Worm (Caenorhabditis elegans) whole organism, L1 larva: ENCODE results near the gene lgc-54.

Experiments
- lsy-2 ChIP-seq, 2 experiments: fragments of 150-350 bp; optimal IDR thresholded peaks; 2 replicates each; lab custom pipeline; 2014; ENCODE audit warnings: missing biosample characterization in 2 of 2, missing genetic modification characterization in 2 of 2
- nhr-77 ChIP-seq: fragments of 150-350 bp; optimal IDR thresholded peaks from 2 replicates; lab custom pipeline; 2014; ENCODE audit warnings: missing biosample characterization, missing genetic modification characterization

DNA sequence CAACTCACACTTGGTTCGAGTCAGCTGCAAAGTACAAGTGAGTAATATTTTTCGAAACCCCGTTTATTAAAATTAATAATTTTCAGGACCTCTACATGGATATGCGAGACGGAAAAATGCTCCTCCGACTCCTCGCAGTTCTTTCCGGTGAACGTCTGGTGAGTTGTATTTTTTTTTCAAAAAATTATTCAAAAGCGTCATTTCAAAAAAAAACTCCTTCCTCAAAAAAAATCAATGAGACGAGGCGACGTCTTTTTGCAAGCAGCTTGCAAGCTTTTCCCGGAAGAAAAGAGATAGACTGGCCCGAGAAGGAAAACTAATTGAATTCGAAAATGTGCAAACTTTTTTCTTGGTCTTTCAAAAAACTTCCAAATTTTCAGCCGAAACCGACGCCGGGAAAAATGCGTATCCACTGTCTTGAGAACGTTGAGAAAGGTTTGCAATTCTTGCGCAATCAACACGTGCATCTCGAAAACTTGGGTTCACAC lies 36.1 kb upstream of the lgc-54 start:
- TF ChIP-seq lsy-2 (tag; optimal IDR thresholded peaks at IDR 0.05; lab: Kevin White, UChicago) (no peak), nhr-77 (tag; lab: Kevin White, UChicago) (no peak)
